Comparison of ENCODE assay signal across 4 fruit fly cellular contexts in genomic region chr3L:7942403-7942952, dm6.
TF ChIP-seq lines count a peak whose summit lies in the region.

No protein-coding gene starts in this region.

- no peak for TF ChIP-seq CTCF in whole organism, embryonic (GFP tag; optimal IDR thresholded peaks at IDR 0.05; lab: Kevin White, UChicago)

TF ChIP-seq in whole organism, adult, 20 proteins besides CTCF, POLR2A, EP300 and RAD21:
- TF ChIP-seq CG11617 (GFP tag; optimal IDR thresholded peaks at IDR 0.05; lab: Kevin White, UChicago) (no peak), kay (GFP tag; lab: Kevin White, UChicago; ENCODE audit: borderline replicate concordance) (peak; percentile 27), CG7045 (GFP tag; optimal IDR thresholded peaks at IDR 0.05; lab: Kevin White, UChicago) (peak; percentile 19)

TF ChIP-seq in whole organism, embryonic, 481 proteins besides CTCF, POLR2A, EP300 and RAD21 (continues in another document):
- TF ChIP-seq mirr (GFP tag; optimal IDR thresholded peaks at IDR 0.05; lab: Kevin White, UChicago) (peak; percentile 85), sens (GFP tag; lab: Kevin White, UChicago) (peak; percentile 7), gro (GFP tag; optimal IDR thresholded peaks at IDR 0.05; lab: Kevin White, UChicago) (peak; percentile 48), corto (GFP tag; optimal IDR thresholded peaks at IDR 0.05; lab: Kevin White, UChicago) (peak; percentile 49), CG2678 (tag; optimal IDR thresholded peaks at IDR 0.05; lab: Kevin White, UChicago) (peak; percentile 21), sug (tag; optimal IDR thresholded peaks at IDR 0.05; lab: Kevin White, UChicago) (peak; percentile 62), exex (tag; optimal IDR thresholded peaks at IDR 0.05; lab: Kevin White, UChicago) (peak; percentile 100), NC2α (GFP tag; optimal IDR thresholded peaks at IDR 0.05; lab: Kevin White, UChicago) (no peak), lab (GFP tag; optimal IDR thresholded peaks at IDR 0.05; lab: Kevin White, UChicago) (peak; percentile 47), Fer1 (GFP tag; optimal IDR thresholded peaks at IDR 0.05; lab: Kevin White, UChicago) (no peak), z (GFP tag; IDR thresholded peaks at IDR 0.05; lab: Robert Waterston, UW) (no peak), GATAe (GFP tag; conservative IDR thresholded peaks at IDR 0.05; lab: Robert Waterston, UW) (peak; percentile 73), pum (GFP tag; optimal IDR thresholded peaks at IDR 0.05; lab: Kevin White, UChicago) (no peak), CG6683 (GFP tag; optimal IDR thresholded peaks at IDR 0.05; lab: Kevin White, UChicago) (no peak), Nf-YB (GFP tag; optimal IDR thresholded peaks at IDR 0.05; lab: Kevin White, UChicago) (no peak), CG1529 (GFP tag; optimal IDR thresholded peaks at IDR 0.05; lab: Kevin White, UChicago) (no peak), Eip74EF (GFP tag; optimal IDR thresholded peaks at IDR 0.05; lab: Kevin White, UChicago) (no peak), CG18011 (GFP tag; optimal IDR thresholded peaks at IDR 0.05; lab: Kevin White, UChicago) (no peak), onecut (GFP tag; IDR thresholded peaks at IDR 0.05; lab: Robert Waterston, UW) (no peak), sd (tag; optimal IDR thresholded peaks at IDR 0.05; lab: Kevin White, UChicago) (peak; percentile 64), sob (GFP tag; IDR thresholded peaks at IDR 0.05; lab: Robert Waterston, UW) (no peak), E2f1 (GFP tag; IDR thresholded peaks at IDR 0.05; lab: Robert Waterston, UW) (no peak), CG7928 (GFP tag; optimal IDR thresholded peaks at IDR 0.05; lab: Kevin White, UChicago) (no peak), salm (tag; optimal IDR thresholded peaks at IDR 0.05; lab: Kevin White, UChicago) (peak; percentile 6), Pdp1 (GFP tag; optimal IDR thresholded peaks at IDR 0.05; lab: Kevin White, UChicago) (peak in 1 of 2 experiments; percentile 40), Lim3 (GFP tag; IDR thresholded peaks at IDR 0.05; lab: Robert Waterston, UW) (peak; percentile 61; the same call in 1 of the 2 replicates), trem (tag; optimal IDR thresholded peaks at IDR 0.05; lab: Kevin White, UChicago) (no peak), CG10543 (GFP tag; optimal IDR thresholded peaks at IDR 0.05; lab: Kevin White, UChicago) (peak; percentile 67), CG6654 (GFP tag; optimal IDR thresholded peaks at IDR 0.05; lab: Kevin White, UChicago) (no peak), grn (GFP tag; optimal IDR thresholded peaks at IDR 0.05; lab: Kevin White, UChicago) (peak; percentile 93), shn (GFP tag; optimal IDR thresholded peaks at IDR 0.05; lab: Kevin White, UChicago) (no peak)

TF ChIP-seq in whole organism, prepupa, 60 proteins besides CTCF, POLR2A, EP300 and RAD21:
- TF ChIP-seq svp (GFP tag; lab: Kevin White, UChicago): peak; percentile 63
- TF ChIP-seq CG15336 (GFP tag; IDR thresholded peaks at IDR 0.05; lab: Robert Waterston, UW): no peak
- TF ChIP-seq vri (GFP tag; optimal IDR thresholded peaks at IDR 0.05; lab: Kevin White, UChicago): peak; percentile 71
- no peak for TF ChIP-seq Ets96B (tag; optimal IDR thresholded peaks at IDR 0.05; lab: Kevin White, UChicago)

TF ChIP-seq in whole organism, wandering third instar larva, 38 proteins besides CTCF, POLR2A, EP300 and RAD21:
- TF ChIP-seq Sp1 (GFP tag; optimal IDR thresholded peaks at IDR 0.05; lab: Kevin White, UChicago) (peak; percentile 20), Mio (GFP tag; optimal IDR thresholded peaks at IDR 0.05; lab: Kevin White, UChicago) (no peak), sv (GFP tag; optimal IDR thresholded peaks at IDR 0.05; lab: Kevin White, UChicago) (no peak), pan (optimal IDR thresholded peaks at IDR 0.05; lab: Kevin White, UChicago) (no peak), CrebA (GFP tag; optimal IDR thresholded peaks at IDR 0.05; lab: Kevin White, UChicago; ENCODE audit: borderline replicate concordance) (peak; percentile 42), h (GFP tag; optimal IDR thresholded peaks at IDR 0.05; lab: Kevin White, UChicago) (peak; percentile 34), CG9705 (GFP tag; optimal IDR thresholded peaks at IDR 0.05; lab: Kevin White, UChicago) (no peak)
